Worm (Caenorhabditis elegans): ENCODE data around the gene C48B4.9.

DNA sequence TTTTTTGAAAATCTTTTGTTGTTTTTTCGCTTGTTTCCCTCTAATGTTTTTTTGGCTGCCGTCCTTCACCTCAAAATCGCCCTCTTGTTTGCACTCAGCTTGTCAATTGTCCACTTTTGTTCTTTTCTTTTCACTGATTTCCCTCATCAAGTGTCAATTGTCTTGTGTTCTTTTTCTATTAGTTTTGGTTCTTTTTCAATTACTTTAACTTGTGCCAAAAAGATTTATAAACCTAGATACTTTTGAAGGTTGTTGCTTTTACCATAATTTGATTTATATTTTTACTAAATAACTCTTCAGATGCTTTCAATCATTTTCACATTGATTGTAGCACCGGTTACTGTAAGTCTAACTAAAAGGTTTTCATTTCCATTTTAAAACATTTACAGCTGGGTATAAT lies 5.3 kb upstream of the C48B4.9 start, which contains the start of gene C48B4.13:
- TF ChIP-seq flt-1 (GFP tag; IDR thresholded peaks at IDR 0.05) (no peak), ets-7 (tag; optimal IDR thresholded peaks at IDR 0.05) (no peak), ceh-13 (GFP tag; optimal IDR thresholded peaks at IDR 0.05) (no peak), aly-1 (tag; optimal IDR thresholded peaks at IDR 0.05) (no peak), pes-1 (GFP tag; IDR thresholded peaks at IDR 0.05) (no peak), ama-1 (optimal IDR thresholded peaks at IDR 0.05) (no peak), hmbx-1 (tag; optimal IDR thresholded peaks at IDR 0.05) (no peak), ceh-36 (tag; optimal IDR thresholded peaks at IDR 0.05) (no peak), sea-1 (GFP tag; conservative IDR thresholded peaks at IDR 0.05) (no peak)
